Fruit fly (Drosophila melanogaster): Measurements from ENCODE around the gene moody.

DNA sequence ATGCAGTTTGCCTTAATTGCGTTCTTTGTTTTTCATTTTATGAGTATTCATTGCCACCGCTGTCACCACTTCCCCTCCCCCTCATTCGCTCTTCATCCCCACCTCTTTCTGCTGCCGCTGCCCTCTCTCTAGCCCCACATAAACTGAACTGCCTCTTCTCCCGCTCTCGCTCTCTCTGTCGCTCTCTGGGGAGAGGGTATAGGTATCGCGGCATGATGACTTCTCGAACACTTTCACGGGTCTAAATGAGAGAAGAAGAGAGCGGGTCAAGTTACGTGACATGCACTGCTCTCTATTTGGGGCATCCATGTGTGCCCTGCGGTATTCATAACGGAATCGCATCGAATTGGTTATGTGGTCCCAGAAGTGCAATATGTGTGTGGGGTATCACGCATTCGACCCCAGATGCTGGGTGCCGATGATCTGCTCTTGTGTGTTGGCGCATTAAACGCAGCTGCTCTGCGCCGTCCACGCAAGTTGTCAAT lies 33.8 kb upstream of the moody start:
- TF ChIP-seq ttk (optimal IDR thresholded peaks at IDR 0.05) = no peak
- no peak for TF ChIP-seq psq (optimal IDR thresholded peaks at IDR 0.05)

All from Kc167 (cell line).